Fruit fly (Drosophila melanogaster) whole organism, embryonic: Measurements from ENCODE around the gene Tim13.
A peak's percentile ranks its signal among the peaks of the same experiment; 100 is the strongest.

Experiments used
- BEAF-32 ChIP-seq: fragments of 200-800 bp; sonication (Bioruptor generic); optimal IDR thresholded peaks from 3 replicates; lab custom pipeline; 2017; ENCODE audit warnings: missing biosample characterization, missing genetic modification characterization, mild to moderate bottlenecking, moderate library complexity, missing genetic modification reagents
- CG11504 ChIP-seq: fragments of 200-800 bp; sonication (Bioruptor generic); optimal IDR thresholded peaks from 3 replicates; lab custom pipeline; 2019; ENCODE audit warnings: missing biosample characterization, mild to moderate bottlenecking, missing genetic modification characterization, moderate library complexity
- CG13287 ChIP-seq: fragments of 200-800 bp; sonication (Bioruptor generic); IDR thresholded peaks from 2 replicates; pipeline ENCODE4 v1.3.6; 2022; ENCODE audit warnings: missing biosample characterization, missing genetic modification characterization; ENCODE audit not compliant: partially characterized antibody
- CG14860 ChIP-seq: fragments of 200-800 bp; sonication (Bioruptor generic); IDR thresholded peaks from 3 replicates; pipeline ENCODE4 v1.3.6; 2022; ENCODE audit warnings: missing biosample characterization, missing genetic modification characterization; ENCODE audit not compliant: partially characterized antibody
- CG15514 ChIP-seq: fragments of 200-800 bp; sonication (Bioruptor generic); optimal IDR thresholded peaks from 3 replicates; lab custom pipeline; 2017; ENCODE audit warnings: missing biosample characterization, missing genetic modification characterization, mild to moderate bottlenecking, moderate library complexity, missing genetic modification reagents
- CG1647 ChIP-seq: fragments of 200-800 bp; sonication (Bioruptor generic); optimal IDR thresholded peaks from 3 replicates; lab custom pipeline; 2016; ENCODE audit warnings: missing biosample characterization, missing genetic modification characterization
- CG16813 ChIP-seq: fragments of 200-800 bp; sonication (Bioruptor generic); IDR thresholded peaks from 3 replicates; pipeline ENCODE4 v1.3.6; 2022; ENCODE audit warnings: missing biosample characterization, missing genetic modification characterization; ENCODE audit not compliant: partially characterized antibody
- CG17186 ChIP-seq: fragments of 200-800 bp; sonication (Bioruptor generic); optimal IDR thresholded peaks from 3 replicates; lab custom pipeline; 2017; ENCODE audit warnings: missing biosample characterization, missing genetic modification reagents, missing genetic modification characterization
- CG2116 ChIP-seq: fragments of 200-800 bp; sonication (Bioruptor generic); optimal IDR thresholded peaks from 3 replicates; lab custom pipeline; 2018; ENCODE audit warnings: missing biosample characterization, mild to moderate bottlenecking, missing genetic modification characterization
- CG3847 ChIP-seq: fragments of 200-800 bp; sonication (Bioruptor generic); IDR thresholded peaks from 2 replicates; pipeline ENCODE4 v1.3.6; 2022; ENCODE audit warnings: missing biosample characterization, missing genetic modification characterization
- CG4404 ChIP-seq: fragments of 200-800 bp; sonication (Bioruptor generic); IDR thresholded peaks from 2 replicates; pipeline ENCODE4 v1.3.6; 2022; ENCODE audit warnings: missing biosample characterization, missing genetic modification characterization
- CG4617 ChIP-seq: fragments of 200-800 bp; sonication (Bioruptor generic); optimal IDR thresholded peaks from 3 replicates; lab custom pipeline; 2016; ENCODE audit warnings: missing biosample characterization, missing genetic modification characterization, borderline replicate concordance
- CG4854 ChIP-seq: fragments of 200-800 bp; sonication (Bioruptor generic); optimal IDR thresholded peaks from 2 replicates; lab custom pipeline; 2016; ENCODE audit warnings: missing biosample characterization, missing genetic modification characterization, inconsistent platforms
- CG6791 ChIP-seq: fragments of 200-800 bp; sonication (Bioruptor generic); IDR thresholded peaks from 3 replicates; pipeline ENCODE4 v1.3.6; 2022; ENCODE audit warnings: missing biosample characterization, missing genetic modification characterization; ENCODE audit not compliant: partially characterized antibody
- CG9797 ChIP-seq: fragments of 200-800 bp; sonication (Bioruptor generic); optimal IDR thresholded peaks from 3 replicates; lab custom pipeline; 2018; ENCODE audit warnings: missing biosample characterization, mild to moderate bottlenecking, missing genetic modification characterization
- D19B ChIP-seq: fragments of 200-800 bp; sonication (Bioruptor generic); optimal IDR thresholded peaks from 2 replicates; lab custom pipeline; 2017; ENCODE audit warnings: missing biosample characterization, mild to moderate bottlenecking, missing genetic modification characterization
- Dll ChIP-seq: fragments of 200-800 bp; sonication (Bioruptor generic); IDR thresholded peaks from 4 replicates; pipeline ENCODE4 v1.3.6; 2022; ENCODE audit warnings: missing biosample characterization, missing genetic modification characterization; ENCODE audit not compliant: partially characterized antibody
- E2f2 ChIP-seq: fragments of 200-800 bp; sonication (Bioruptor generic); IDR thresholded peaks from 2 replicates; pipeline ENCODE4 v1.3.6; 2022; ENCODE audit warnings: missing biosample characterization, missing genetic modification characterization
- Ets97D ChIP-seq: fragments of 200-800 bp; sonication (Bioruptor generic); optimal IDR thresholded peaks from 3 replicates; lab custom pipeline; 2016; ENCODE audit warnings: missing biosample characterization, missing genetic modification characterization
- Fer1 ChIP-seq: fragments of 200-800 bp; sonication (Bioruptor generic); optimal IDR thresholded peaks from 2 replicates; lab custom pipeline; 2017; ENCODE audit warnings: missing biosample characterization, mild to moderate bottlenecking, missing genetic modification characterization
- HLH4C ChIP-seq: fragments of 200-800 bp; sonication (Bioruptor generic); IDR thresholded peaks from 3 replicates; pipeline ENCODE4 v1.3.6; 2022; ENCODE audit warnings: missing biosample characterization, missing genetic modification characterization; ENCODE audit not compliant: partially characterized antibody
- Hey ChIP-seq: fragments of 200-800 bp; sonication (Bioruptor generic); optimal IDR thresholded peaks from 3 replicates; lab custom pipeline; 2018; ENCODE audit warnings: missing biosample characterization, mild to moderate bottlenecking, missing genetic modification characterization
- Hmx ChIP-seq: fragments of 200-800 bp; sonication (Bioruptor generic); optimal IDR thresholded peaks from 2 replicates; lab custom pipeline; 2016; ENCODE audit warnings: missing biosample characterization, missing genetic modification characterization
- MESR4 ChIP-seq: fragments of 200-800 bp; sonication (Bioruptor generic); optimal IDR thresholded peaks from 2 replicates; lab custom pipeline; 2018; ENCODE audit warnings: missing biosample characterization, mild to moderate bottlenecking, missing genetic modification characterization, moderate library complexity
- Myb ChIP-seq: fragments of 200-800 bp; sonication (Bioruptor generic); optimal IDR thresholded peaks from 2 replicates; lab custom pipeline; 2016; ENCODE audit warnings: missing biosample characterization, missing genetic modification characterization
- Opbp ChIP-seq: fragments of 200-800 bp; sonication (Bioruptor generic); IDR thresholded peaks from 3 replicates; pipeline ENCODE4 v1.3.6; 2022; ENCODE audit warnings: missing biosample characterization, missing genetic modification characterization; ENCODE audit not compliant: partially characterized antibody
- Scr ChIP-seq: fragments of 200-800 bp; sonication (Bioruptor generic); IDR thresholded peaks from 2 replicates; pipeline ENCODE4 v1.3.6; 2022; ENCODE audit warnings: missing biosample characterization, missing genetic modification characterization; ENCODE audit not compliant: partially characterized antibody
- Stat92E ChIP-seq, 3 experiments: fragments of >200 bp in 2 of 3; fragments of 200-800 bp in 1 of 3; sonication (Bioruptor generic) in 1 of 3; optimal IDR thresholded peaks; 2 replicates each; lab custom pipeline; 2017 to 2019; ENCODE audit warnings: missing biosample characterization in 3 of 3, missing genetic modification characterization in 3 of 3, mild to moderate bottlenecking in 1 of 3, moderate library complexity in 1 of 3
- YL-1 ChIP-seq: fragments of 200-800 bp; sonication (Bioruptor generic); optimal IDR thresholded peaks from 3 replicates; lab custom pipeline; 2017; ENCODE audit warnings: missing biosample characterization, mild to moderate bottlenecking, missing genetic modification characterization
- abd-A ChIP-seq: fragments of 200-800 bp; sonication (Bioruptor generic); optimal IDR thresholded peaks from 3 replicates; lab custom pipeline; 2019; ENCODE audit warnings: missing biosample characterization, mild to moderate bottlenecking, missing genetic modification characterization, moderate library complexity
- ash1 ChIP-seq: fragments of 200-800 bp; sonication (Bioruptor generic); optimal IDR thresholded peaks from 2 replicates; lab custom pipeline; 2018; ENCODE audit warnings: missing biosample characterization, mild to moderate bottlenecking, missing genetic modification characterization
- bbx ChIP-seq: fragments of 200-800 bp; sonication (Bioruptor generic); IDR thresholded peaks from 2 replicates; pipeline ENCODE4 v1.3.6; 2022; ENCODE audit warnings: missing biosample characterization, missing genetic modification characterization; ENCODE audit not compliant: partially characterized antibody
- crp ChIP-seq, 2 experiments: fragments of 200-800 bp; sonication (Bioruptor generic); optimal IDR thresholded peaks; 2 replicates in 1 of 2; 3 replicates in 1 of 2; lab custom pipeline; 2017; ENCODE audit warnings: missing biosample characterization in 2 of 2, missing genetic modification characterization in 2 of 2, mild to moderate bottlenecking in 1 of 2, moderate library complexity in 1 of 2
- gfzf ChIP-seq: fragments of 200-800 bp; sonication (Bioruptor generic); optimal IDR thresholded peaks from 2 replicates; lab custom pipeline; 2016; ENCODE audit warnings: missing biosample characterization, mild to moderate bottlenecking, missing genetic modification characterization, moderate library complexity
- hb ChIP-seq: fragments of 200-800 bp; sonication (Bioruptor generic); IDR thresholded peaks from 3 replicates; pipeline ENCODE4 v1.3.6; 2022; ENCODE audit warnings: missing biosample characterization, missing genetic modification characterization; ENCODE audit not compliant: partially characterized antibody
- inv ChIP-seq: fragments of 200-800 bp; sonication (Bioruptor generic); IDR thresholded peaks from 2 replicates; pipeline ENCODE4 v1.3.6; 2022; ENCODE audit warnings: missing biosample characterization, missing genetic modification characterization; ENCODE audit not compliant: partially characterized antibody
- kay ChIP-seq: fragments of 200-800 bp; sonication (Bioruptor generic); optimal IDR thresholded peaks from 2 replicates; lab custom pipeline; 2016; ENCODE audit warnings: missing biosample characterization, missing genetic modification characterization
- nerfin-1 ChIP-seq: fragments of 200-800 bp; sonication (Bioruptor generic); optimal IDR thresholded peaks from 3 replicates; lab custom pipeline; 2019; ENCODE audit warnings: missing biosample characterization, mild to moderate bottlenecking, missing genetic modification characterization, moderate library complexity
- phol ChIP-seq: fragments of 200-800 bp; sonication (Bioruptor generic); optimal IDR thresholded peaks from 3 replicates; lab custom pipeline; 2018; ENCODE audit warnings: missing biosample characterization, mild to moderate bottlenecking, missing genetic modification characterization, moderate library complexity
- pzg ChIP-seq: fragments of 200-800 bp; sonication (Bioruptor generic); optimal IDR thresholded peaks from 3 replicates; lab custom pipeline; 2018; ENCODE audit warnings: missing biosample characterization, mild to moderate bottlenecking, missing genetic modification characterization, moderate library complexity
- sim ChIP-seq: fragments of 200-800 bp; sonication (Bioruptor generic); IDR thresholded peaks from 2 replicates; pipeline ENCODE4 v1.3.6; 2022; ENCODE audit warnings: missing biosample characterization, missing genetic modification characterization
- sna ChIP-seq: fragments of 200-800 bp; sonication (Bioruptor generic); IDR thresholded peaks from 2 replicates; pipeline ENCODE4 v1.3.6; 2022; ENCODE audit warnings: missing biosample characterization, missing genetic modification characterization; ENCODE audit not compliant: partially characterized antibody
- tgo ChIP-seq: fragments of 200-800 bp; sonication (Bioruptor generic); IDR thresholded peaks from 3 replicates; pipeline ENCODE4 v1.3.6; 2022; ENCODE audit warnings: missing biosample characterization, missing genetic modification characterization

Gene Tim13

DNA sequence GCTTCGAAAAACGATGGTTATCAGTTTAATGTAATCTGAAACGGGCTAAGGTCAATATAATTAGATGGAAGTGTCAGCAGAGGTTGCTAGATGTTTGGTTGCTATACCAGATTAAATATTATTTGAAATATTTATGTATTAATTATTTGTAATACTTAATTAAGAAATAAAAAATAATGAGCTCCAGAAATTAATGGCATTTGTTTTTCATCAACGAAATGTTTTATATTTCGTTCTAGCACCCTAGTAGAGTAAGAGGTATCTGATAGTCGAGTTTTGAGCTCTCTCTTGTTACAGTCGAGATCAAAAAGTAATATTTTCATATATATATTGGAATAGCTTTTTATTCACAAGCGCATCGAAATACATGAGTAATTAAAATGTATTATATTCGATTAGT, 27.3 kb upstream of the Tim13 start:
- TF ChIP-seq CG16813 (GFP tag; lab: Robert Waterston, UW), result peak; percentile 52; the same call in 1 of the 3 replicates
- peak; percentile 39; the same call in 1 of the 2 replicates for TF ChIP-seq Scr (GFP tag; lab: Robert Waterston, UW)
- peak; percentile 33; the same call in 1 of the 3 replicates for TF ChIP-seq CG6791
- peak; percentile 62; the same call in 2 of the 3 replicates for TF ChIP-seq CG14860 (GFP tag; lab: Robert Waterston, UW)
- peak; percentile 56 for TF ChIP-seq D19B (GFP tag; lab: Kevin White, UChicago)
- 0 out of 3 replicates have a peak, but pooled peaks have one; percentile 15 for TF ChIP-seq hb
- no peak for TF ChIP-seq CG3847 (GFP tag; lab: Robert Waterston, UW)
- no peak for TF ChIP-seq sim (GFP tag; lab: Robert Waterston, UW)
- TF ChIP-seq CG1647 (GFP tag; lab: Kevin White, UChicago), result no peak
- peak; percentile 79 for TF ChIP-seq HLH4C
- TF ChIP-seq inv (GFP tag; lab: Robert Waterston, UW), result peak; percentile 20; the same call in 1 of the 2 replicates
- TF ChIP-seq abd-A (tag; lab: Kevin White, UChicago), result no peak
- no peak for TF ChIP-seq Fer1 (GFP tag; lab: Kevin White, UChicago)
- peak; percentile 25; the same call in 1 of the 2 replicates for TF ChIP-seq CG13287
- TF ChIP-seq CG9797 (GFP tag; lab: Kevin White, UChicago), result no peak
- TF ChIP-seq Stat92E (GFP tag; optimal IDR thresholded peaks at IDR 0.05; lab: Kevin White, UChicago), result no peak
- no peak for TF ChIP-seq CG4404
- TF ChIP-seq sna, result 0 out of 2 replicates have a peak, but pooled peaks have one; percentile 40

DNA sequence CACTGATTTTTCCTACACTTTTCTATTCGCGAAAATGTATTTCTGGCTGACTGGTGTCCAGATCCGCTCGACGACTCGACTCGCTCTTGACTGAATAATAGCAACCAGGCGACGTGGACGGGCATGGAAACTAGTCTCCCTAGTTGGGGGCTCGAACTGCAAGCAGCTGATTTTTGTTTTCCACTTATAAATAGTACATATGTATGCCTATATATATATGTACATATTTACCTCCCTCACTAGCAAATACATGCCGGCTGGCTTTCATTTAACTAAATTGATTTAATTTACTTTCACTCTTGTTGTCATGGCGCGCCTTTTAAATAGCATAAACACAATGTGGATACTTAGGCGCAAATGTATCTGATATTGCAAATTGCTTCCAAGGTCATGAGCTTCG, 26.5 kb upstream of the Tim13 start, which contains the start of gene Gcat:
Gene Gcat (minus strand): TSS at position 101 of the 400 bp plus-strand sequence.
- TF ChIP-seq nerfin-1, result no peak
- TF ChIP-seq crp (GFP tag; optimal IDR thresholded peaks at IDR 0.05; lab: Kevin White, UChicago), result peak in 1 of 2 experiments; percentile 14
- TF ChIP-seq tgo (GFP tag; lab: Robert Waterston, UW), result no peak
- peak; percentile 26; the same call in 1 of the 2 replicates for TF ChIP-seq E2f2 (GFP tag; lab: Robert Waterston, UW)

DNA sequence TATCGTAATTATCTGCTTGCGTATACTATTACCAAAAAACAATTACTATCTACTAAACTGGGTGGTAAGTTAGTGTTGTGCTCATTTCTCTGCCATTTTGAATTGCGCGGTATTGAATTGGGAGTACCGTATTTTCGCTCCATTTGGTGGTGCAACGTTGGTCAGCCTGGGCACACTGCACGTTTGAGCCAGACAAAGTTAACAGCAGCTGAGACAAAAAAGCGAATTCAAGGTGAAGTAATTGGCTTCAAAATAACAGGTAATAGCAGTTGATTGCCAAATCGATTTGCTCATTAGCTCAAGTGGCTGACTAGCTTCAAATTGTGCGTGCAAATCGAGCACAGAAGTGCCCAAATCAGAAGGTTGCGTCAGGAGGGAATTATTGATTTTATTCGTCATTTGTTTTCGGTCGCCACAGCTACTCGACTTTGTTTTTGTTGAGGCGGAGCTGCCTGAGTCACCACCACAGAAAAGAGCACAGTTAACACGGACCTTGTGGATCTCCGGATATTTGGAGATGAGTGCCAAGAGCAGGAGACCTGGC, 21.2 kb upstream of the Tim13 start, which contains the start of gene Klp68D:
Gene Klp68D (plus strand): TSS at position 175 of the 544 bp plus-strand sequence.
- TF ChIP-seq Myb (GFP tag; lab: Kevin White, UChicago) (peak; percentile 31), CG4854 (no peak), CG15514 (GFP tag; lab: Kevin White, UChicago) (peak; percentile 38), CG17186 (GFP tag; lab: Kevin White, UChicago) (peak; percentile 6), gfzf (GFP tag; lab: Kevin White, UChicago) (peak; percentile 83), CG11504 (peak; percentile 26), Opbp (GFP tag; lab: Robert Waterston, UW) (peak; percentile 23; the same call in 1 of the 3 replicates), E2f2 (GFP tag; lab: Robert Waterston, UW) (peak; percentile 95), Dll (GFP tag; lab: Robert Waterston, UW) (0 out of 4 replicates have a peak, but pooled peaks have one; percentile 23), BEAF-32 (GFP tag; lab: Kevin White, UChicago) (peak; percentile 31), Hmx (no peak), phol (tag; lab: Kevin White, UChicago) (peak; percentile 24), pzg (GFP tag; lab: Kevin White, UChicago) (peak; percentile 72), inv (GFP tag; lab: Robert Waterston, UW) (0 out of 2 replicates have a peak, but pooled peaks have one; percentile 16), Ets97D (GFP tag; lab: Kevin White, UChicago) (peak; percentile 25), Hey (no peak), MESR4 (GFP tag; lab: Kevin White, UChicago) (peak; percentile 67), ash1 (GFP tag; lab: Kevin White, UChicago) (no peak), bbx (GFP tag; lab: Robert Waterston, UW) (0 out of 2 replicates have a peak, but pooled peaks have one; percentile 13), CG6791 (peak; percentile 57; the same call in 1 of the 3 replicates), CG2116 (GFP tag; lab: Kevin White, UChicago) (peak; percentile 28), kay (GFP tag; lab: Kevin White, UChicago) (peak; percentile 37), CG4617 (GFP tag; lab: Kevin White, UChicago) (peak; percentile 62), crp (GFP tag; optimal IDR thresholded peaks at IDR 0.05; lab: Kevin White, UChicago) (peak in 1 of 2 experiments; percentile 59), YL-1 (GFP tag; lab: Kevin White, UChicago) (peak; percentile 45), CG9797 (GFP tag; lab: Kevin White, UChicago) (peak; percentile 89)
